Worm (Caenorhabditis elegans) whole organism, L4 larva: ENCODE measurements around the gene Y5F2A.4.

Experiments used
- R02D3.7 ChIP-seq: fragments of 150-350 bp; sonication (generic microtip); optimal IDR thresholded peaks from 3 replicates; lab custom pipeline; 2014; ENCODE audit warnings: missing biosample characterization, missing genetic modification characterization
- dpl-1 ChIP-seq: fragments of 150-350 bp; optimal IDR thresholded peaks from 2 replicates; lab custom pipeline; 2014; ENCODE audit warnings: missing biosample characterization, missing genetic modification reagents, missing genetic modification characterization
- fos-1 ChIP-seq: fragments of 150-350 bp; optimal IDR thresholded peaks from 2 replicates; lab custom pipeline; 2014; ENCODE audit warnings: missing biosample characterization, missing genetic modification characterization
- lin-15B ChIP-seq: fragments of 150-350 bp; sonication (generic microtip); optimal IDR thresholded peaks from 3 replicates; lab custom pipeline; 2014; ENCODE audit warnings: missing biosample characterization, missing genetic modification characterization
- lin-39 ChIP-seq: fragments of 150-350 bp; optimal IDR thresholded peaks from 2 replicates; lab custom pipeline; 2014; ENCODE audit warnings: missing biosample characterization, missing genetic modification reagents, missing genetic modification characterization
- mdl-1 ChIP-seq, 2 experiments: fragments of 150-350 bp in 1 of 2; sonication (generic microtip) in 1 of 2; optimal IDR thresholded peaks; 2 replicates each; lab custom pipeline; 2014 to 2017; ENCODE audit warnings: missing biosample characterization in 2 of 2, missing genetic modification characterization in 2 of 2
- nhr-237 ChIP-seq: sonication (generic microtip); optimal IDR thresholded peaks from 2 replicates; lab custom pipeline; 2017; ENCODE audit warnings: missing biosample characterization, missing genetic modification characterization
- nhr-25 ChIP-seq: sonication (generic microtip); optimal IDR thresholded peaks from 2 replicates; lab custom pipeline; 2017; ENCODE audit warnings: missing genetic modification characterization, mild to moderate bottlenecking, missing compliant biosample characterization, antibody characterized with exemption, moderate library complexity, borderline replicate concordance; ENCODE audit not compliant: insufficient read depth
- pha-4 ChIP-seq, 2 experiments: fragments of 150-350 bp in 1 of 2; fragments of 200-800 bp in 1 of 2; sonication (Bioruptor generic) in 1 of 2; IDR thresholded peaks in 1 of 2; optimal IDR thresholded peaks in 1 of 2; 2 replicates each; pipeline versions ENCODE4 v1.3.6 to Lab custom; 2014 to 2022; ENCODE audit warnings: missing genetic modification characterization in 2 of 2, missing genetic modification reagents in 2 of 2, missing biosample characterization in 1 of 2, missing compliant biosample characterization in 1 of 2
- pqm-1 ChIP-seq: sonication (generic microtip); optimal IDR thresholded peaks from 2 replicates; lab custom pipeline; 2017; ENCODE audit warnings: missing biosample characterization, missing genetic modification characterization
- skn-1 ChIP-seq: fragments of 150-350 bp; optimal IDR thresholded peaks from 2 replicates; lab custom pipeline; 2014; ENCODE audit warnings: missing biosample characterization, missing genetic modification characterization
- snpc-4 ChIP-seq: fragments of 150-350 bp; optimal IDR thresholded peaks from 2 replicates; lab custom pipeline; 2014; ENCODE audit warnings: missing biosample characterization, missing genetic modification characterization
- zip-2 ChIP-seq: fragments of 150-350 bp; optimal IDR thresholded peaks from 2 replicates; lab custom pipeline; 2014; ENCODE audit warnings: missing biosample characterization, missing genetic modification characterization

ce11 chrIV:11053652-11054317, 24.6 kb downstream of the Y5F2A.4 start, which contains the start of the genes F36H1.12 and lin-3:
- TF ChIP-seq dpl-1 (no peak), lin-39 (tag; lab: Kevin White, UChicago) (no peak), snpc-4 (tag; lab: Kevin White, UChicago) (no peak), R02D3.7 (tag; lab: Kevin White, UChicago) (no peak), pqm-1 (tag; lab: Kevin White, UChicago) (no peak), pha-4 (GFP tag; IDR thresholded peaks at IDR 0.05; lab: Robert Waterston, UW) (no peak), pha-4 (tag; optimal IDR thresholded peaks at IDR 0.05; lab: Kevin White, UChicago) (no peak), nhr-25 (tag; lab: Kevin White, UChicago) (no peak), lin-15B (tag; lab: Kevin White, UChicago) (no peak), mdl-1 (tag; optimal IDR thresholded peaks at IDR 0.05; lab: Kevin White, UChicago) (no peak), nhr-237 (tag; lab: Kevin White, UChicago) (no peak), fos-1 (tag; lab: Kevin White, UChicago) (no peak), skn-1 (no peak), zip-2 (tag; lab: Kevin White, UChicago) (no peak)
